Worm (Caenorhabditis elegans) whole organism, mixed stage, embryonic: ENCODE measurements around the gene B0334.13.

Source experiments
- blmp-1 ChIP-seq: fragments of 150-350 bp; optimal IDR thresholded peaks from 2 replicates; lab custom pipeline; 2014; ENCODE audit warnings: missing biosample characterization, missing genetic modification characterization
- lin-13 ChIP-seq: fragments of 150-350 bp; optimal IDR thresholded peaks from 2 replicates; lab custom pipeline; 2014; ENCODE audit warnings: missing biosample characterization, missing genetic modification characterization
- mls-2 ChIP-seq: sonication (generic microtip); optimal IDR thresholded peaks from 2 replicates; lab custom pipeline; 2016; ENCODE audit warnings: mild to moderate bottlenecking, missing genetic modification characterization, moderate library complexity, missing compliant biosample characterization
- snpc-4 ChIP-seq: fragments of 150-350 bp; optimal IDR thresholded peaks from 2 replicates; lab custom pipeline; 2014; ENCODE audit warnings: missing biosample characterization, missing genetic modification characterization
- unc-120 ChIP-seq: sonication (generic microtip); optimal IDR thresholded peaks from 2 replicates; lab custom pipeline; 2017; ENCODE audit warnings: missing genetic modification characterization, missing compliant biosample characterization; ENCODE audit not compliant: poor library complexity, severe bottlenecking
- unc-62 ChIP-seq: fragments of 150-350 bp; optimal IDR thresholded peaks from 2 replicates; lab custom pipeline; 2014; ENCODE audit warnings: missing biosample characterization, missing genetic modification reagents, missing genetic modification characterization

DNA sequence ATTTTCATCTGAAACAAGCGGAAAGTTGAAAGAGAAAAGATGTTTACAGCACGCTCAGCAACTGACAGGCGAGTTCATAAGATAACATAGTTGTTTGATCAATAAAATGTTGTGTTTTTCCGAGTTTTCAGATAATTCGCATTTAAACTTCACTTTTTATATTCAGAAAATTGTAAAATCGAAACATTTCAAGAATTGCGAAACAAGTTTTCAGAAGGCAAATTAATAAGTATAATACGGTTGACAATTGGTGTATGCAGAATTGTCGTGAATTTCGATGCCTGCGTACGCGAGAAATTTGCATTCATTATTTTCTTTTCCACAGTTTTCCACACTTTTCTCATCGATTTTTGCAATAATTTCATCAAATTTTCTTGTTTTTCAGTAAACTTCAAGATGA is 7.2 kb downstream of the B0334.13 start, which contains the start of the genes ooc-3 and B0334.4:
- TF ChIP-seq unc-62 (GFP tag; lab: Kevin White, UChicago) (no peak), snpc-4 (tag; lab: Kevin White, UChicago) (no peak), unc-120 (tag; lab: Kevin White, UChicago) (no peak), lin-13 (tag; lab: Kevin White, UChicago) (no peak), blmp-1 (tag; lab: Kevin White, UChicago) (no peak), mls-2 (tag; lab: Kevin White, UChicago) (no peak)
